Fruit fly (Drosophila melanogaster) whole organism, embryonic: Measurements from ENCODE around the gene Tps1.

ENCODE experiments used
- Aef1 ChIP-seq: fragments of 200-800 bp; sonication (Bioruptor generic); IDR thresholded peaks from 3 replicates; pipeline ENCODE4 v1.3.6; 2022; ENCODE audit warnings: missing biosample characterization, missing genetic modification characterization
- Awh ChIP-seq: fragments of 200-800 bp; sonication (Bioruptor generic); IDR thresholded peaks from 2 replicates; pipeline ENCODE4, ENCODE4 v1.3.6; 2022; ENCODE audit warnings: missing biosample characterization, missing genetic modification characterization
- BEAF-32 ChIP-seq: fragments of 200-800 bp; sonication (Bioruptor generic); optimal IDR thresholded peaks from 3 replicates; lab custom pipeline; 2017; ENCODE audit warnings: missing biosample characterization, missing genetic modification characterization, mild to moderate bottlenecking, moderate library complexity, missing genetic modification reagents
- CG10959 ChIP-seq: fragments of 200-800 bp; sonication (Bioruptor generic); IDR thresholded peaks from 2 replicates; pipeline ENCODE4 v1.3.6; 2022; ENCODE audit warnings: missing biosample characterization, missing genetic modification characterization
- CG11398 ChIP-seq: fragments of 200-800 bp; sonication (Bioruptor generic); optimal IDR thresholded peaks from 2 replicates; lab custom pipeline; 2016; ENCODE audit warnings: missing biosample characterization, missing genetic modification characterization
- CG11560 ChIP-seq: fragments of 200-800 bp; sonication (Bioruptor generic); IDR thresholded peaks from 3 replicates; pipeline ENCODE4 v1.3.6; 2022; ENCODE audit warnings: missing biosample characterization, missing genetic modification characterization
- CG11695 ChIP-seq: fragments of 200-800 bp; sonication (Bioruptor generic); IDR thresholded peaks from 3 replicates; pipeline ENCODE4 v1.3.6; 2022; ENCODE audit warnings: missing biosample characterization, missing genetic modification characterization
- CG13296 ChIP-seq: fragments of 200-800 bp; sonication (Bioruptor generic); optimal IDR thresholded peaks from 3 replicates; lab custom pipeline; 2018; ENCODE audit warnings: missing biosample characterization, mild to moderate bottlenecking, missing genetic modification characterization
- CG14965 ChIP-seq: fragments of 200-800 bp; sonication (Bioruptor generic); optimal IDR thresholded peaks from 2 replicates; lab custom pipeline; 2016; ENCODE audit warnings: missing biosample characterization, missing genetic modification characterization, borderline replicate concordance
- CG15479 ChIP-seq: fragments of 200-800 bp; sonication (Bioruptor generic); optimal IDR thresholded peaks from 3 replicates; lab custom pipeline; 2019; ENCODE audit warnings: missing biosample characterization, mild to moderate bottlenecking, missing genetic modification characterization, moderate library complexity
- CG15514 ChIP-seq: fragments of 200-800 bp; sonication (Bioruptor generic); optimal IDR thresholded peaks from 3 replicates; lab custom pipeline; 2017; ENCODE audit warnings: missing biosample characterization, missing genetic modification characterization, mild to moderate bottlenecking, moderate library complexity, missing genetic modification reagents
- CG1647 ChIP-seq: fragments of 200-800 bp; sonication (Bioruptor generic); optimal IDR thresholded peaks from 3 replicates; lab custom pipeline; 2016; ENCODE audit warnings: missing biosample characterization, missing genetic modification characterization
- CG16815 ChIP-seq: fragments of 200-800 bp; sonication (Bioruptor generic); optimal IDR thresholded peaks from 3 replicates; lab custom pipeline; 2017; ENCODE audit warnings: missing biosample characterization, mild to moderate bottlenecking, missing genetic modification characterization
- CG17328 ChIP-seq: fragments of 200-800 bp; sonication (Bioruptor generic); IDR thresholded peaks from 2 replicates; pipeline ENCODE4 v1.3.6; 2022; ENCODE audit warnings: missing biosample characterization, missing genetic modification characterization
- CG17912 ChIP-seq: fragments of 200-800 bp; sonication (Bioruptor generic); optimal IDR thresholded peaks from 2 replicates; lab custom pipeline; 2018; ENCODE audit warnings: missing biosample characterization, mild to moderate bottlenecking, missing genetic modification characterization
- CG31388 ChIP-seq: fragments of 200-800 bp; sonication (Bioruptor generic); optimal IDR thresholded peaks from 2 replicates; lab custom pipeline; 2016; ENCODE audit warnings: missing biosample characterization, missing genetic modification characterization
- CG3281 ChIP-seq: fragments of 200-800 bp; sonication (Bioruptor generic); optimal IDR thresholded peaks from 3 replicates; lab custom pipeline; 2017; ENCODE audit warnings: missing biosample characterization, mild to moderate bottlenecking, missing genetic modification characterization
- CG3838 ChIP-seq: fragments of 200-800 bp; sonication (Bioruptor generic); optimal IDR thresholded peaks from 3 replicates; lab custom pipeline; 2016; ENCODE audit warnings: missing biosample characterization, missing genetic modification characterization
- CG6272 ChIP-seq: fragments of 200-800 bp; sonication (Bioruptor generic); IDR thresholded peaks from 2 replicates; pipeline ENCODE4 v1.3.6; 2022; ENCODE audit warnings: missing biosample characterization, missing genetic modification characterization
- CG6854 ChIP-seq: fragments of 200-800 bp; sonication (Bioruptor generic); optimal IDR thresholded peaks from 3 replicates; lab custom pipeline; 2017; ENCODE audit warnings: missing biosample characterization, mild to moderate bottlenecking, missing genetic modification characterization
- CG7357 ChIP-seq: fragments of 200-800 bp; sonication (Bioruptor generic); IDR thresholded peaks from 3 replicates; pipeline ENCODE4 v1.3.6; 2022; ENCODE audit warnings: missing biosample characterization, missing genetic modification characterization
- CG8290 ChIP-seq, 3 experiments: fragments of 200-800 bp; sonication (Bioruptor generic); optimal IDR thresholded peaks; 2 replicates each; lab custom pipeline; 2016 to 2019; ENCODE audit warnings: missing biosample characterization in 3 of 3, missing genetic modification characterization in 3 of 3, mild to moderate bottlenecking in 2 of 3, moderate library complexity in 1 of 3
- CG8924 ChIP-seq: fragments of 200-800 bp; optimal IDR thresholded peaks from 3 replicates; lab custom pipeline; 2019; ENCODE audit warnings: missing biosample characterization, mild to moderate bottlenecking, missing genetic modification characterization, moderate library complexity
- CG8944 ChIP-seq: fragments of 200-800 bp; sonication (Bioruptor generic); optimal IDR thresholded peaks from 3 replicates; lab custom pipeline; 2016; ENCODE audit warnings: missing biosample characterization, missing genetic modification characterization
- CoRest ChIP-seq: fragments of 200-800 bp; sonication (Bioruptor generic); optimal IDR thresholded peaks from 3 replicates; lab custom pipeline; 2018; ENCODE audit warnings: missing biosample characterization, mild to moderate bottlenecking, missing genetic modification characterization, moderate library complexity
- CrebB ChIP-seq: fragments of 200-800 bp; sonication (Bioruptor generic); optimal IDR thresholded peaks from 3 replicates; lab custom pipeline; 2018; ENCODE audit warnings: missing biosample characterization, mild to moderate bottlenecking, missing genetic modification characterization
- Fer3 ChIP-seq: fragments of 200-800 bp; sonication (Bioruptor generic); optimal IDR thresholded peaks from 2 replicates; lab custom pipeline; 2018; ENCODE audit warnings: missing biosample characterization, mild to moderate bottlenecking, missing genetic modification characterization, moderate library complexity
- HHEX ChIP-seq: fragments of 200-800 bp; sonication (Bioruptor generic); optimal IDR thresholded peaks from 3 replicates; lab custom pipeline; 2017; ENCODE audit warnings: missing biosample characterization, mild to moderate bottlenecking, missing genetic modification characterization, missing genetic modification reagents
- Lim3 ChIP-seq: fragments of 200-800 bp; sonication (Bioruptor generic); IDR thresholded peaks from 2 replicates; pipeline ENCODE4 v1.3.6; 2022; ENCODE audit warnings: missing biosample characterization, missing genetic modification characterization
- Oli ChIP-seq: fragments of 200-800 bp; sonication (Bioruptor generic); optimal IDR thresholded peaks from 2 replicates; lab custom pipeline; 2018; ENCODE audit warnings: missing biosample characterization, mild to moderate bottlenecking, missing genetic modification characterization, moderate library complexity
- Ravus ChIP-seq: fragments of 200-800 bp; sonication (Bioruptor generic); IDR thresholded peaks from 2 replicates; pipeline ENCODE4 v1.3.6; 2022; ENCODE audit warnings: missing biosample characterization, missing genetic modification characterization
- Taf1 ChIP-seq: fragments of 200-800 bp; sonication (Bioruptor generic); IDR thresholded peaks from 2 replicates; pipeline ENCODE4 v1.3.6; 2022; ENCODE audit warnings: missing biosample characterization, missing genetic modification characterization
- ab ChIP-seq: fragments of 200-800 bp; sonication (Bioruptor generic); optimal IDR thresholded peaks from 2 replicates; lab custom pipeline; 2016; ENCODE audit warnings: missing biosample characterization, missing genetic modification characterization
- bowl ChIP-seq: fragments of 200-800 bp; sonication (Bioruptor generic); IDR thresholded peaks from 2 replicates; pipeline ENCODE4 v1.3.6; 2022; ENCODE audit warnings: missing biosample characterization, missing genetic modification characterization
- chif ChIP-seq, 2 experiments: fragments of 200-800 bp; sonication (Bioruptor generic); optimal IDR thresholded peaks; 3 replicates each; lab custom pipeline; 2016; ENCODE audit warnings: missing biosample characterization in 2 of 2, missing genetic modification characterization in 2 of 2
- chm ChIP-seq: fragments of 200-800 bp; sonication (Bioruptor generic); IDR thresholded peaks from 2 replicates; pipeline ENCODE4 v1.3.6; 2022; ENCODE audit warnings: missing biosample characterization, missing genetic modification characterization
- croc ChIP-seq: fragments of 200-800 bp; sonication (Bioruptor generic); conservative IDR thresholded peaks from 3 replicates; pipeline ENCODE4 v1.3.6; 2022; ENCODE audit warnings: missing biosample characterization, missing genetic modification characterization
- exex ChIP-seq: fragments of 200-800 bp; sonication (Bioruptor generic); optimal IDR thresholded peaks from 4 replicates; lab custom pipeline; 2018; ENCODE audit warnings: missing biosample characterization, mild to moderate bottlenecking, missing genetic modification characterization, moderate library complexity
- gcm2 ChIP-seq: fragments of 200-800 bp; sonication (Bioruptor generic); optimal IDR thresholded peaks from 2 replicates; lab custom pipeline; 2016; ENCODE audit warnings: missing biosample characterization, missing genetic modification characterization
- her ChIP-seq: fragments of 200-800 bp; sonication (Bioruptor generic); optimal IDR thresholded peaks from 2 replicates; lab custom pipeline; 2016; ENCODE audit warnings: missing biosample characterization, missing genetic modification characterization
- nerfin-1 ChIP-seq: fragments of 200-800 bp; sonication (Bioruptor generic); optimal IDR thresholded peaks from 3 replicates; lab custom pipeline; 2019; ENCODE audit warnings: missing biosample characterization, mild to moderate bottlenecking, missing genetic modification characterization, moderate library complexity
- nerfin-2 ChIP-seq: fragments of 200-800 bp; sonication (Bioruptor generic); IDR thresholded peaks from 2 replicates; pipeline ENCODE4 v1.3.6; 2022; ENCODE audit warnings: missing biosample characterization, missing genetic modification characterization; ENCODE audit not compliant: partially characterized antibody
- pum ChIP-seq: fragments of 200-800 bp; sonication (Bioruptor generic); optimal IDR thresholded peaks from 2 replicates; lab custom pipeline; 2016; ENCODE audit warnings: missing biosample characterization, missing genetic modification characterization
- pzg ChIP-seq: fragments of 200-800 bp; sonication (Bioruptor generic); optimal IDR thresholded peaks from 3 replicates; lab custom pipeline; 2018; ENCODE audit warnings: missing biosample characterization, mild to moderate bottlenecking, missing genetic modification characterization, moderate library complexity
- schlank ChIP-seq: fragments of 200-800 bp; sonication (Bioruptor generic); optimal IDR thresholded peaks from 2 replicates; lab custom pipeline; 2018; ENCODE audit warnings: missing biosample characterization, mild to moderate bottlenecking, missing genetic modification characterization
- sens-2 ChIP-seq: fragments of 200-800 bp; sonication (Bioruptor generic); IDR thresholded peaks from 2 replicates; pipeline ENCODE4 v1.3.6; 2022; ENCODE audit warnings: missing biosample characterization, missing genetic modification characterization
- shn ChIP-seq: fragments of 200-800 bp; sonication (Bioruptor generic); optimal IDR thresholded peaks from 3 replicates; lab custom pipeline; 2016; ENCODE audit warnings: missing biosample characterization, missing genetic modification characterization
- sob ChIP-seq: fragments of 200-800 bp; sonication (Bioruptor generic); IDR thresholded peaks from 2 replicates; pipeline ENCODE4 v1.3.6; 2022; ENCODE audit warnings: missing biosample characterization, missing genetic modification characterization
- tll ChIP-seq, 2 experiments: fragments of 200-800 bp in 1 of 2; fragments of >200 bp in 1 of 2; sonication (Bioruptor generic) in 1 of 2; optimal IDR thresholded peaks; 2 replicates each; lab custom pipeline; 2017 to 2019; ENCODE audit warnings: missing biosample characterization in 2 of 2, missing genetic modification characterization in 2 of 2, mild to moderate bottlenecking in 1 of 2, moderate library complexity in 1 of 2
- trh ChIP-seq: fragments of 200-800 bp; sonication (Bioruptor generic); optimal IDR thresholded peaks from 2 replicates; lab custom pipeline; 2016; ENCODE audit warnings: missing biosample characterization, missing genetic modification characterization

Gene Tps1

DNA sequence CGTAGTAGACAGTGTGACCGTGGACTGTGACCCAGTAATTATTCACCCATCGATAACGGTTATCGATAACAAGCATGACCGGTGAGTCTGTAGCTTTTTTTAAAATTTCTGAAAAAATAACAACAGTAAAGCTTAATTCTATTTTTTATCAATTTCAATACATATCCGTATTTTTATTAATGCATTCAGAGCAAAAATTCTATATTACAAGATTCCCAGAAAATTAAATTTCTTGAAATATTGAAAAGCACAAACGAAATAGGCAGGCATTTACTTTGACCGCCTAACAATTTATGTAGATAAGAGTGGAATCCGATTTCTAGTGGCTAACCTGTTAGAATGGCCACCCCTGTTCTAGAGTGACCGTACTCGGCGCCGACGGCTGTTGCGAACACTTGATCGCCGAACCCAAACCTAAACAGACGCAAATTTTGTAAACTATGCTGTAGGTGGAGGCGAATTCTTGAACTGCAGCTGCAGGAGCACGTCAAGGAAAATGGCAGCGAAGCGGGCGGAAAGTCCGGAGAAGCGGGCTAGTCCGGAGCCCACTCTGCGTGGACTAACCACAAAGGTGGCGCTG is 5.8 kb downstream of the Tps1 start, which contains the start of gene CG3652 (continued):
- TF ChIP-seq CoRest (peak; percentile 67), CG10959 (no peak), Awh (no peak), CG11695 (GFP tag; lab: Robert Waterston, UW) (no peak), CG8924 (peak; percentile 19), Aef1 (GFP tag; lab: Robert Waterston, UW) (no peak), CG1647 (GFP tag; lab: Kevin White, UChicago) (no peak), trh (no peak), CG16815 (GFP tag; lab: Kevin White, UChicago) (no peak), nerfin-1 (tag; lab: Kevin White, UChicago) (no peak), Taf1 (GFP tag; lab: Robert Waterston, UW) (no peak), CG14965 (GFP tag; lab: Kevin White, UChicago) (no peak), Ravus (GFP tag; lab: Robert Waterston, UW) (no peak), chm (GFP tag; lab: Robert Waterston, UW) (no peak), BEAF-32 (GFP tag; lab: Kevin White, UChicago) (peak; percentile 80), CG6272 (GFP tag; lab: Robert Waterston, UW) (no peak), CG15514 (GFP tag; lab: Kevin White, UChicago) (peak; percentile 42), chif (GFP tag; optimal IDR thresholded peaks at IDR 0.05; lab: Kevin White, UChicago) (no peak), CG17328 (GFP tag; lab: Robert Waterston, UW) (no peak), CG7357 (0 out of 3 replicates have a peak, but pooled peaks have one; percentile 36), sob (GFP tag; lab: Robert Waterston, UW) (no peak), CG11398 (no peak), pum (peak; percentile 35), pzg (GFP tag; lab: Kevin White, UChicago) (peak; percentile 47), gcm2 (no peak), CG13296 (GFP tag; lab: Kevin White, UChicago) (no peak), CG3281 (no peak), CG8944 (GFP tag; lab: Kevin White, UChicago) (no peak), tll (GFP tag; optimal IDR thresholded peaks at IDR 0.05; lab: Kevin White, UChicago) (no peak), sens-2 (GFP tag; lab: Robert Waterston, UW) (no peak), ab (no peak), HHEX (no peak), her (GFP tag; lab: Kevin White, UChicago) (no peak), shn (GFP tag; lab: Kevin White, UChicago) (no peak), schlank (tag; lab: Kevin White, UChicago) (no peak), CG8290 (GFP tag; optimal IDR thresholded peaks at IDR 0.05; lab: Kevin White, UChicago) (no peak), CG8290 (tag; optimal IDR thresholded peaks at IDR 0.05; lab: Kevin White, UChicago) (no peak), CG17912 (GFP tag; lab: Kevin White, UChicago) (no peak), bowl (GFP tag; lab: Robert Waterston, UW) (no peak), CrebB (tag; lab: Kevin White, UChicago) (no peak), nerfin-2 (GFP tag; lab: Robert Waterston, UW) (0 out of 2 replicates have a peak, but pooled peaks have one; percentile 50), CG15479 (GFP tag; lab: Kevin White, UChicago) (no peak), CG6854 (GFP tag; lab: Kevin White, UChicago) (no peak), CG31388 (GFP tag; lab: Kevin White, UChicago) (no peak), Fer3 (tag; lab: Kevin White, UChicago) (no peak), Oli (tag; lab: Kevin White, UChicago) (no peak), exex (no peak), croc (GFP tag; lab: Robert Waterston, UW) (no peak), CG3838 (GFP tag; lab: Kevin White, UChicago) (peak; percentile 23), CG11560 (tag; lab: Robert Waterston, UW) (no peak), Lim3 (GFP tag; lab: Robert Waterston, UW) (no peak)
